Worm (Caenorhabditis elegans) whole organism, young adult: ENCODE data around the gene F08G5.3.

Source experiments
- B0261.1 ChIP-seq: sonication (generic microtip); optimal IDR thresholded peaks from 2 replicates; lab custom pipeline; 2016; ENCODE audit warnings: mild to moderate bottlenecking, missing genetic modification characterization, moderate library complexity, missing compliant biosample characterization
- C06A6.2 ChIP-seq: fragments of 200-800 bp; sonication (Bioruptor generic); conservative IDR thresholded peaks from 2 replicates; pipeline ENCODE4 v1.3.6; 2022; ENCODE audit warnings: missing genetic modification characterization, missing compliant biosample characterization
- C17E4.6 ChIP-seq: fragments of 200-800 bp; sonication (Bioruptor generic); IDR thresholded peaks from 2 replicates; pipeline ENCODE4 v1.3.6; 2022; ENCODE audit warnings: missing genetic modification reagents, missing genetic modification characterization, missing compliant biosample characterization
- D2030.7 ChIP-seq: fragments of 200-800 bp; sonication (Bioruptor generic); IDR thresholded peaks from 2 replicates; pipeline ENCODE4 v1.3.6; 2022; ENCODE audit warnings: missing genetic modification reagents, missing genetic modification characterization, missing compliant biosample characterization
- F23B12.7 ChIP-seq: sonication (generic microtip); optimal IDR thresholded peaks from 2 replicates; lab custom pipeline; 2017; ENCODE audit warnings: missing genetic modification characterization, mild to moderate bottlenecking, missing compliant biosample characterization, antibody characterized with exemption, moderate library complexity; ENCODE audit not compliant: insufficient read depth
- F39B2.1 ChIP-seq: fragments of 200-800 bp; sonication (Bioruptor generic); IDR thresholded peaks from 2 replicates; pipeline ENCODE4 v1.3.6; 2022; ENCODE audit warnings: missing genetic modification reagents, missing genetic modification characterization, missing compliant biosample characterization
- F49E8.2 ChIP-seq: sonication (generic microtip); optimal IDR thresholded peaks from 3 replicates; lab custom pipeline; 2017; ENCODE audit warnings: missing genetic modification characterization, mild to moderate bottlenecking, missing compliant biosample characterization, antibody characterized with exemption, moderate library complexity; ENCODE audit not compliant: insufficient read depth
- F55B11.4 ChIP-seq: sonication (generic microtip); optimal IDR thresholded peaks from 2 replicates; lab custom pipeline; 2016; ENCODE audit warnings: missing compliant biosample characterization, missing genetic modification characterization, borderline replicate concordance; ENCODE audit not compliant: insufficient read depth
- T26A5.8 ChIP-seq: sonication (generic microtip); optimal IDR thresholded peaks from 2 replicates; lab custom pipeline; 2016; ENCODE audit warnings: missing genetic modification characterization, missing compliant biosample characterization
- Y53F4B.3 ChIP-seq: fragments of 200-800 bp; sonication (Bioruptor generic); IDR thresholded peaks from 2 replicates; pipeline ENCODE4 v1.3.6; 2022; ENCODE audit warnings: missing genetic modification reagents, missing genetic modification characterization, missing compliant biosample characterization
- Y79H2A.3 ChIP-seq: fragments of 200-800 bp; sonication (Bioruptor generic); conservative IDR thresholded peaks from 2 replicates; pipeline ENCODE4 v1.3.6; 2022; ENCODE audit warnings: missing genetic modification reagents, missing genetic modification characterization, missing compliant biosample characterization
- Y95B8A.8 ChIP-seq: fragments of 200-800 bp; sonication (Bioruptor generic); IDR thresholded peaks from 2 replicates; pipeline ENCODE4 v1.3.6; 2022; ENCODE audit warnings: missing genetic modification reagents, missing genetic modification characterization, missing compliant biosample characterization
- akir-1 ChIP-seq: fragments of 200-800 bp; sonication (Bioruptor generic); optimal IDR thresholded peaks from 2 replicates; lab custom pipeline; 2018; ENCODE audit warnings: mild to moderate bottlenecking, missing genetic modification characterization, moderate library complexity, missing compliant biosample characterization
- aptf-2 ChIP-seq: fragments of 200-800 bp; sonication (Bioruptor generic); conservative IDR thresholded peaks from 2 replicates; pipeline ENCODE4 v1.3.6; 2022; ENCODE audit warnings: missing genetic modification reagents, missing genetic modification characterization, missing compliant biosample characterization
- atf-7 ChIP-seq: sonication (generic microtip); optimal IDR thresholded peaks from 2 replicates; lab custom pipeline; 2017; ENCODE audit warnings: mild to moderate bottlenecking, missing genetic modification characterization, missing compliant biosample characterization
- athp-1 ChIP-seq: sonication (generic microtip); optimal IDR thresholded peaks from 2 replicates; lab custom pipeline; 2017; ENCODE audit warnings: mild to moderate bottlenecking, missing genetic modification characterization, missing compliant biosample characterization
- attf-6 ChIP-seq: fragments of 200-800 bp; sonication (Bioruptor generic); IDR thresholded peaks from 2 replicates; pipeline ENCODE4 v1.3.6; 2022; ENCODE audit warnings: missing genetic modification reagents, missing genetic modification characterization, missing compliant biosample characterization
- cebp-1 ChIP-seq, 2 experiments: fragments of 200-800 bp in 1 of 2; sonication (Bioruptor generic) in 1 of 2; sonication (generic microtip) in 1 of 2; IDR thresholded peaks in 1 of 2; optimal IDR thresholded peaks in 1 of 2; 2 replicates each; pipeline versions ENCODE4 v1.3.6 to Lab custom; 2017 to 2022; ENCODE audit warnings: missing compliant biosample characterization in 2 of 2, missing genetic modification characterization in 2 of 2, mild to moderate bottlenecking in 1 of 2, missing genetic modification reagents in 1 of 2, moderate library complexity in 1 of 2
- cebp-2 ChIP-seq: fragments of 200-800 bp; sonication (Bioruptor generic); IDR thresholded peaks from 2 replicates; pipeline ENCODE4 v1.3.6; 2022; ENCODE audit warnings: missing genetic modification characterization, missing compliant biosample characterization
- ceh-58 ChIP-seq: fragments of 200-800 bp; sonication (Bioruptor generic); IDR thresholded peaks from 2 replicates; pipeline ENCODE4 v1.3.6; 2022; ENCODE audit warnings: missing genetic modification characterization, missing compliant biosample characterization
- ceh-79 ChIP-seq: sonication (generic microtip); optimal IDR thresholded peaks from 2 replicates; lab custom pipeline; 2017; ENCODE audit warnings: mild to moderate bottlenecking, missing genetic modification characterization, missing compliant biosample characterization
- chd-7 ChIP-seq: sonication (generic microtip); optimal IDR thresholded peaks from 2 replicates; lab custom pipeline; 2016; ENCODE audit warnings: mild to moderate bottlenecking, missing genetic modification characterization, moderate library complexity, missing compliant biosample characterization
- dox-1 ChIP-seq: fragments of 200-800 bp; sonication (Bioruptor generic); IDR thresholded peaks from 2 replicates; pipeline ENCODE4 v1.3.6; 2022; ENCODE audit warnings: missing genetic modification reagents, missing genetic modification characterization, missing compliant biosample characterization
- egrh-3 ChIP-seq: fragments of 200-800 bp; sonication (Bioruptor generic); IDR thresholded peaks from 2 replicates; pipeline ENCODE4 v1.3.6; 2022; ENCODE audit warnings: missing genetic modification reagents, missing genetic modification characterization, missing compliant biosample characterization
- ekl-4 ChIP-seq: fragments of 200-800 bp; sonication (Bioruptor generic); IDR thresholded peaks from 2 replicates; pipeline ENCODE4 v1.3.6; 2022; ENCODE audit warnings: missing genetic modification reagents, missing genetic modification characterization, missing compliant biosample characterization
- fkh-3 ChIP-seq: sonication (generic microtip); optimal IDR thresholded peaks from 2 replicates; lab custom pipeline; 2016; ENCODE audit warnings: mild to moderate bottlenecking, missing genetic modification characterization, missing compliant biosample characterization
- hrde-1 ChIP-seq: sonication (generic microtip); optimal IDR thresholded peaks from 2 replicates; lab custom pipeline; 2016; ENCODE audit warnings: missing genetic modification characterization, mild to moderate bottlenecking, missing compliant biosample characterization, moderate library complexity, missing genotype, missing genetic modification reagents, borderline replicate concordance
- hsf-1 ChIP-seq: fragments of 200-800 bp; sonication (Bioruptor generic); IDR thresholded peaks from 2 replicates; pipeline ENCODE4 v1.3.6; 2022; ENCODE audit warnings: missing genetic modification reagents, missing genetic modification characterization, missing compliant biosample characterization
- let-526 ChIP-seq: fragments of 200-800 bp; sonication (Bioruptor generic); IDR thresholded peaks from 2 replicates; pipeline ENCODE4 v1.3.6; 2022; ENCODE audit warnings: missing genetic modification reagents, missing genetic modification characterization, missing compliant biosample characterization
- lir-1 ChIP-seq: fragments of 200-800 bp; sonication (Bioruptor generic); conservative IDR thresholded peaks from 2 replicates; pipeline ENCODE4 v1.3.6; 2022; ENCODE audit warnings: missing genetic modification reagents, missing genetic modification characterization, missing compliant biosample characterization
- madf-8 ChIP-seq: fragments of 200-800 bp; sonication (Bioruptor generic); conservative IDR thresholded peaks from 2 replicates; pipeline ENCODE4 v1.3.6; 2022; ENCODE audit warnings: missing genetic modification reagents, missing genetic modification characterization, missing compliant biosample characterization
- mcd-1 ChIP-seq: fragments of 200-800 bp; sonication (Bioruptor generic); IDR thresholded peaks from 2 replicates; pipeline ENCODE4 v1.3.6; 2022; ENCODE audit warnings: missing genetic modification reagents, missing genetic modification characterization, missing compliant biosample characterization
- nfya-2 ChIP-seq: fragments of 200-800 bp; sonication (Bioruptor generic); IDR thresholded peaks from 2 replicates; pipeline ENCODE4 v1.3.6; 2022; ENCODE audit warnings: missing genetic modification reagents, missing genetic modification characterization, missing compliant biosample characterization
- nfyb-1 ChIP-seq: fragments of 200-800 bp; sonication (Bioruptor generic); IDR thresholded peaks from 2 replicates; pipeline ENCODE4 v1.3.6; 2022; ENCODE audit warnings: missing genetic modification reagents, missing genetic modification characterization, missing compliant biosample characterization
- nhr-120 ChIP-seq: fragments of 200-800 bp; sonication (Bioruptor generic); IDR thresholded peaks from 2 replicates; pipeline ENCODE4 v1.3.6; 2022; ENCODE audit warnings: missing genetic modification characterization, missing compliant biosample characterization
- nhr-179 ChIP-seq: sonication (generic microtip); optimal IDR thresholded peaks from 2 replicates; lab custom pipeline; 2016; ENCODE audit warnings: mild to moderate bottlenecking, missing genetic modification characterization, missing compliant biosample characterization
- nhr-27 ChIP-seq: fragments of 200-800 bp; sonication (Bioruptor generic); optimal IDR thresholded peaks from 2 replicates; lab custom pipeline; 2018; ENCODE audit warnings: mild to moderate bottlenecking, missing genetic modification characterization, moderate library complexity, missing compliant biosample characterization
- nhr-80 ChIP-seq: sonication (generic microtip); optimal IDR thresholded peaks from 2 replicates; lab custom pipeline; 2016; ENCODE audit warnings: missing genetic modification characterization, missing compliant biosample characterization
- rpc-1 ChIP-seq, 2 experiments: fragments of 150-350 bp in 1 of 2; sonication (generic microtip) in 1 of 2; optimal IDR thresholded peaks; 2 replicates each; lab custom pipeline; 2014 to 2018; ENCODE audit warnings: missing biosample characterization in 1 of 2, missing genetic modification characterization in 1 of 2, missing genetic modification reagents in 1 of 2, missing genotype in 1 of 2
- sea-2 ChIP-seq: fragments of 200-800 bp; sonication (Bioruptor generic); IDR thresholded peaks from 2 replicates; pipeline ENCODE4 v1.3.6; 2022; ENCODE audit warnings: missing genetic modification characterization, missing compliant biosample characterization
- snpc-1.3 ChIP-seq: sonication (generic microtip); optimal IDR thresholded peaks from 2 replicates; lab custom pipeline; 2017; ENCODE audit warnings: missing genetic modification characterization, mild to moderate bottlenecking, missing compliant biosample characterization, antibody characterized with exemption, moderate library complexity, missing genotype, missing genetic modification reagents; ENCODE audit not compliant: insufficient read depth
- sptf-2 ChIP-seq: fragments of 200-800 bp; sonication (Bioruptor generic); optimal IDR thresholded peaks from 2 replicates; lab custom pipeline; 2018; ENCODE audit warnings: mild to moderate bottlenecking, missing genetic modification characterization, missing compliant biosample characterization
- unc-130 ChIP-seq: sonication (generic microtip); optimal IDR thresholded peaks from 2 replicates; lab custom pipeline; 2016; ENCODE audit warnings: missing genetic modification reagents, missing genetic modification characterization, missing compliant biosample characterization
- zfh-2 ChIP-seq: fragments of 200-800 bp; sonication (Bioruptor generic); conservative IDR thresholded peaks from 2 replicates; pipeline ENCODE4 v1.3.6; 2022; ENCODE audit warnings: missing genetic modification reagents, missing genetic modification characterization, missing compliant biosample characterization
- zim-3 ChIP-seq: sonication (generic microtip); optimal IDR thresholded peaks from 2 replicates; lab custom pipeline; 2017; ENCODE audit warnings: mild to moderate bottlenecking, missing genetic modification characterization, moderate library complexity, missing compliant biosample characterization
- ztf-22 ChIP-seq: fragments of 200-800 bp; sonication (Bioruptor generic); optimal IDR thresholded peaks from 2 replicates; lab custom pipeline; 2018; ENCODE audit warnings: mild to moderate bottlenecking, missing genetic modification characterization, moderate library complexity, missing compliant biosample characterization
- ztf-25 ChIP-seq: fragments of 200-800 bp; sonication (Bioruptor generic); IDR thresholded peaks from 2 replicates; pipeline ENCODE4 v1.3.6; 2022; ENCODE audit warnings: missing genetic modification reagents, missing genetic modification characterization, missing compliant biosample characterization

The F08G5.3 gene

ce11 chrIV:12391003-12391637 lies 26.3 kb downstream of the F08G5.3 start, which contains the start of the genes rps-23 and dpm-3 (continued):
- TF ChIP-seq akir-1 (GFP tag; lab: Kevin White, UChicago), result no peak
- no peak for TF ChIP-seq nhr-27 (tag; lab: Kevin White, UChicago)
- TF ChIP-seq rpc-1 (optimal IDR thresholded peaks at IDR 0.05; lab: Kevin White, UChicago), result peak; percentile 15
- TF ChIP-seq rpc-1 (tag; optimal IDR thresholded peaks at IDR 0.05; lab: Kevin White, UChicago), result peak; percentile 6
- TF ChIP-seq F39B2.1 (GFP tag; lab: Robert Waterston, UW), result peak; percentile 81; the same call in 1 of the 2 replicates
- peak; percentile 33 for TF ChIP-seq chd-7
- peak; percentile 93 for TF ChIP-seq F23B12.7 (tag; lab: Kevin White, UChicago)
- TF ChIP-seq ceh-79, result no peak
- TF ChIP-seq F49E8.2 (tag; lab: Kevin White, UChicago), result peak; percentile 87
- peak; percentile 85 for TF ChIP-seq egrh-3 (GFP tag; lab: Robert Waterston, UW)
- TF ChIP-seq fkh-3 (tag; lab: Kevin White, UChicago), result no peak
- TF ChIP-seq nhr-120, result 0 out of 2 replicates have a peak, but pooled peaks have one; percentile 62
- TF ChIP-seq mcd-1 (GFP tag; lab: Robert Waterston, UW), result peak; percentile 92
- peak; percentile 76 for TF ChIP-seq hsf-1 (GFP tag; lab: Robert Waterston, UW)
- peak; percentile 58; the same call in 1 of the 2 replicates for TF ChIP-seq zfh-2
- TF ChIP-seq lir-1 (GFP tag; lab: Robert Waterston, UW), result peak; percentile 87
- no peak for TF ChIP-seq F55B11.4 (tag; lab: Kevin White, UChicago)
- peak; percentile 68 for TF ChIP-seq zim-3 (tag; lab: Kevin White, UChicago)
- TF ChIP-seq madf-8, result peak; percentile 86
- peak; percentile 89 for TF ChIP-seq Y79H2A.3 (GFP tag; lab: Robert Waterston, UW)
- peak; percentile 97 for TF ChIP-seq unc-130 (GFP tag; lab: Kevin White, UChicago)
- peak; percentile 93 for TF ChIP-seq aptf-2
- no peak for TF ChIP-seq ztf-22 (GFP tag; lab: Kevin White, UChicago)
- TF ChIP-seq hrde-1, result peak; percentile 69
- 0 out of 2 replicates have a peak, but pooled peaks have one; percentile 73 for TF ChIP-seq nfya-2 (GFP tag; lab: Robert Waterston, UW)
- TF ChIP-seq atf-7, result peak; percentile 56
- peak; percentile 83 for TF ChIP-seq nhr-80
- TF ChIP-seq ekl-4 (GFP tag; lab: Robert Waterston, UW), result peak; percentile 95
- TF ChIP-seq nfyb-1 (GFP tag; lab: Robert Waterston, UW), result peak; percentile 91
- peak; percentile 89 for TF ChIP-seq athp-1
- TF ChIP-seq B0261.1 (tag; lab: Kevin White, UChicago), result peak; percentile 37
- peak; percentile 75; the same call in 1 of the 2 replicates for TF ChIP-seq C17E4.6 (GFP tag; lab: Robert Waterston, UW)
- TF ChIP-seq cebp-2 (GFP tag; lab: Robert Waterston, UW), result peak; percentile 91; the same call in 1 of the 2 replicates
- no peak for TF ChIP-seq nhr-179 (tag; lab: Kevin White, UChicago)
- TF ChIP-seq let-526 (GFP tag; lab: Robert Waterston, UW), result peak; percentile 97
- TF ChIP-seq T26A5.8, result no peak
- TF ChIP-seq sptf-2, result peak; percentile 40
- no peak for TF ChIP-seq sea-2 (GFP tag; lab: Robert Waterston, UW)

DNA sequence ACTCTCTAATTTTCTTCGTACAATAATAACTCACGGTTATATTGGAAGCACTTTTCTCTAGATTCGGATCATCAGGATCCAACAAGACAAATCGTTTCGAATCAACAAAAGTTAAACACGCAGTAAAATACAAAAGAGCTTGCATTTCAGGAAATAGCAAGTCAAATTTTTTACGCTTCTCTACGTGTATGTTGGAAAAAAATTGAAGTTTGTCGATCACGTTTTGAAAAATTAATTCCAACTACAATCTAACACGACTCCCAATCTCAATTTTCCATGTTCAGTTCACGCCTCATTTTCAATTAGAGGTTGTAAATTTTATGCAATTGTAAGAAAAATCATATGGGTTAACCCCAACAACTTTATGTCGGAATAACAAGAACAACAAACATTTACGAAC lies 27.4 kb downstream of the F08G5.3 start, which contains the start of gene spe-45:
TSS of gene spe-45 (minus strand) at position 145 of the 400 bp plus-strand sequence.
- TF ChIP-seq Y95B8A.8 (GFP tag; lab: Robert Waterston, UW) (0 out of 2 replicates have a peak, but pooled peaks have one; percentile 37), cebp-1 (GFP tag; IDR thresholded peaks at IDR 0.05; lab: Robert Waterston, UW) (no peak), cebp-1 (tag; optimal IDR thresholded peaks at IDR 0.05; lab: Kevin White, UChicago) (no peak), ztf-25 (GFP tag; lab: Robert Waterston, UW) (no peak), Y53F4B.3 (GFP tag; lab: Robert Waterston, UW) (no peak), C06A6.2 (no peak), F55B11.4 (tag; lab: Kevin White, UChicago) (no peak), aptf-2 (no peak), ceh-58 (GFP tag; lab: Robert Waterston, UW) (peak; percentile 24; the same call in 1 of the 2 replicates), Y79H2A.3 (GFP tag; lab: Robert Waterston, UW) (no peak), attf-6 (peak; percentile 74; the same call in 1 of the 2 replicates), snpc-1.3 (tag; lab: Kevin White, UChicago) (no peak), dox-1 (GFP tag; lab: Robert Waterston, UW) (no peak; the same call in 1 of the 2 replicates), D2030.7 (GFP tag; lab: Robert Waterston, UW) (no peak)
